Fruit fly (Drosophila melanogaster): ENCODE data around the gene Polr2D.

dm6 chr3R:18265275-18265674, 10.0 kb upstream of the Polr2D start:
- no peak for TF ChIP-seq tj (GFP tag; optimal IDR thresholded peaks at IDR 0.05)
- TF ChIP-seq bab1 (GFP tag; optimal IDR thresholded peaks at IDR 0.05): no peak
- no peak for TF ChIP-seq CG7045 (GFP tag; optimal IDR thresholded peaks at IDR 0.05)
- no peak for TF ChIP-seq CG1620 (GFP tag; optimal IDR thresholded peaks at IDR 0.05)

All from whole organism, adult.